Fruit fly (Drosophila melanogaster) whole organism, prepupa: Measurements from ENCODE around the gene Prx5.

Experiments
- Blimp-1 ChIP-seq: fragments of 200-800 bp; sonication (Bioruptor generic); optimal IDR thresholded peaks from 3 replicates; lab custom pipeline; 2017; ENCODE audit warnings: missing biosample characterization, missing genetic modification characterization, mild to moderate bottlenecking, moderate library complexity, missing genetic modification reagents
- CG10631 ChIP-seq: fragments of 200-800 bp; sonication (Bioruptor generic); optimal IDR thresholded peaks from 2 replicates; lab custom pipeline; 2016; ENCODE audit warnings: missing biosample characterization, missing genetic modification characterization
- CG11294 ChIP-seq: fragments of 200-800 bp; sonication (Bioruptor generic); IDR thresholded peaks from 2 replicates; pipeline ENCODE4 v1.3.6; 2022; ENCODE audit warnings: missing biosample characterization, missing genetic modification characterization
- CG11762 ChIP-seq: fragments of 200-800 bp; sonication (Bioruptor generic); optimal IDR thresholded peaks from 3 replicates; lab custom pipeline; 2016; ENCODE audit warnings: missing biosample characterization, missing genetic modification characterization; ENCODE audit not compliant: insufficient read depth
- CG11902 ChIP-seq: fragments of 200-800 bp; sonication (Bioruptor generic); optimal IDR thresholded peaks from 3 replicates; lab custom pipeline; 2016; ENCODE audit warnings: missing biosample characterization, missing genetic modification characterization
- CG15336 ChIP-seq: fragments of 200-800 bp; sonication (Bioruptor generic); IDR thresholded peaks from 2 replicates; pipeline ENCODE4 v1.3.6; 2022; ENCODE audit warnings: missing biosample characterization, missing genetic modification characterization
- CG16779 ChIP-seq: fragments of 200-800 bp; sonication (Bioruptor generic); optimal IDR thresholded peaks from 3 replicates; lab custom pipeline; 2017; ENCODE audit warnings: missing biosample characterization, mild to moderate bottlenecking, missing genetic modification characterization
- CG3032 ChIP-seq: fragments of 200-800 bp; optimal IDR thresholded peaks from 2 replicates; lab custom pipeline; 2019; ENCODE audit warnings: missing biosample characterization, mild to moderate bottlenecking, missing genetic modification characterization, moderate library complexity
- CG31627 ChIP-seq: fragments of 200-800 bp; sonication (Bioruptor generic); optimal IDR thresholded peaks from 3 replicates; lab custom pipeline; 2016; ENCODE audit warnings: missing biosample characterization, missing genetic modification characterization
- CG32006 ChIP-seq: fragments of 200-800 bp; sonication (Bioruptor generic); optimal IDR thresholded peaks from 3 replicates; lab custom pipeline; 2017; ENCODE audit warnings: missing biosample characterization, mild to moderate bottlenecking, missing genetic modification characterization
- CG34406 ChIP-seq: fragments of 200-800 bp; sonication (Bioruptor generic); optimal IDR thresholded peaks from 3 replicates; lab custom pipeline; 2016; ENCODE audit warnings: missing biosample characterization, missing genetic modification characterization
- CG3919 ChIP-seq: fragments of 200-800 bp; sonication (Bioruptor generic); optimal IDR thresholded peaks from 3 replicates; lab custom pipeline; 2016; ENCODE audit warnings: missing biosample characterization, missing genetic modification characterization
- CG6163 ChIP-seq: fragments of 200-800 bp; sonication (Bioruptor generic); IDR thresholded peaks from 3 replicates; pipeline ENCODE4 v1.3.6; 2022; ENCODE audit warnings: missing biosample characterization, missing genetic modification characterization
- CG6276 ChIP-seq: fragments of 200-800 bp; sonication (Bioruptor generic); optimal IDR thresholded peaks from 2 replicates; lab custom pipeline; 2017; ENCODE audit warnings: missing biosample characterization, mild to moderate bottlenecking, missing genetic modification characterization
- CG6808 ChIP-seq: fragments of 200-800 bp; sonication (Bioruptor generic); optimal IDR thresholded peaks from 3 replicates; lab custom pipeline; 2017; ENCODE audit warnings: missing biosample characterization, missing genetic modification characterization, mild to moderate bottlenecking, moderate library complexity, missing genetic modification reagents
- CG8119 ChIP-seq: fragments of 200-800 bp; sonication (Bioruptor generic); IDR thresholded peaks from 3 replicates; pipeline ENCODE4 v1.3.6; 2022; ENCODE audit warnings: missing biosample characterization, missing genetic modification characterization
- CG8319 ChIP-seq: fragments of 200-800 bp; sonication (Bioruptor generic); optimal IDR thresholded peaks from 3 replicates; lab custom pipeline; 2016; ENCODE audit warnings: missing biosample characterization, missing genetic modification characterization
- CG9139 ChIP-seq: fragments of 200-800 bp; sonication (Bioruptor generic); optimal IDR thresholded peaks from 3 replicates; lab custom pipeline; 2017; ENCODE audit warnings: missing biosample characterization, mild to moderate bottlenecking, missing genetic modification characterization
- Eip75B ChIP-seq: fragments of 200-800 bp; sonication (Bioruptor generic); optimal IDR thresholded peaks from 3 replicates; lab custom pipeline; 2016; ENCODE audit warnings: missing biosample characterization, missing genetic modification characterization
- Eip78C ChIP-seq: fragments of 200-800 bp; sonication (Bioruptor generic); peaks from one replicate; lab custom pipeline; 2016; ENCODE audit warnings: missing biosample characterization, missing genetic modification characterization
- Eip93F ChIP-seq: fragments of 200-800 bp; sonication (Bioruptor generic); optimal IDR thresholded peaks from 2 replicates; lab custom pipeline; 2016; ENCODE audit warnings: missing biosample characterization, mild to moderate bottlenecking, missing genetic modification characterization
- Ets21C ChIP-seq: fragments of 200-800 bp; sonication (Bioruptor generic); optimal IDR thresholded peaks from 3 replicates; lab custom pipeline; 2016; ENCODE audit warnings: missing biosample characterization, missing genetic modification characterization
- Ets96B ChIP-seq: fragments of 200-800 bp; optimal IDR thresholded peaks from 2 replicates; lab custom pipeline; 2019; ENCODE audit warnings: missing biosample characterization, mild to moderate bottlenecking, missing genetic modification characterization, moderate library complexity
- Gug ChIP-seq: fragments of 200-800 bp; sonication (Bioruptor generic); IDR thresholded peaks from 2 replicates; pipeline ENCODE4 v1.3.6; 2022; ENCODE audit warnings: missing biosample characterization, missing genetic modification characterization
- Hr38 ChIP-seq: sonication (Bioruptor generic); optimal IDR thresholded peaks from 2 replicates; lab custom pipeline; 2016; ENCODE audit warnings: missing biosample characterization, missing genetic modification characterization
- Hr39 ChIP-seq: fragments of 200-800 bp; sonication (Bioruptor generic); optimal IDR thresholded peaks from 2 replicates; lab custom pipeline; 2016; ENCODE audit warnings: missing biosample characterization, missing genetic modification characterization
- Hr4 ChIP-seq: fragments of 200-800 bp; sonication (Bioruptor generic); optimal IDR thresholded peaks from 3 replicates; lab custom pipeline; 2016; ENCODE audit warnings: missing biosample characterization, missing genetic modification characterization
- Lpt ChIP-seq: fragments of 200-800 bp; sonication (Bioruptor generic); optimal IDR thresholded peaks from 3 replicates; lab custom pipeline; 2016; ENCODE audit warnings: missing biosample characterization, missing genetic modification characterization
- Met ChIP-seq: fragments of 200-800 bp; sonication (Bioruptor generic); optimal IDR thresholded peaks from 3 replicates; lab custom pipeline; 2016; ENCODE audit warnings: missing biosample characterization, missing genetic modification characterization
- OdsH ChIP-seq: fragments of 200-800 bp; sonication (Bioruptor generic); optimal IDR thresholded peaks from 3 replicates; lab custom pipeline; 2016; ENCODE audit warnings: missing biosample characterization, missing genetic modification characterization
- Smox ChIP-seq: fragments of 200-800 bp; sonication (Bioruptor generic); optimal IDR thresholded peaks from 3 replicates; lab custom pipeline; 2016; ENCODE audit warnings: missing biosample characterization, missing genetic modification characterization
- Sox102F ChIP-seq: fragments of 200-800 bp; sonication (Bioruptor generic); optimal IDR thresholded peaks from 2 replicates; lab custom pipeline; 2016; ENCODE audit warnings: missing biosample characterization, mild to moderate bottlenecking, missing genetic modification characterization
- Sox14 ChIP-seq: fragments of 200-800 bp; sonication (Bioruptor generic); optimal IDR thresholded peaks from 3 replicates; lab custom pipeline; 2016; ENCODE audit warnings: missing biosample characterization, missing genetic modification characterization
- achi ChIP-seq: fragments of 200-800 bp; sonication (Bioruptor generic); optimal IDR thresholded peaks from 3 replicates; lab custom pipeline; 2016; ENCODE audit warnings: missing biosample characterization, missing genetic modification characterization
- dac ChIP-seq: fragments of 200-800 bp; sonication (Bioruptor generic); optimal IDR thresholded peaks from 2 replicates; lab custom pipeline; 2017; ENCODE audit warnings: missing biosample characterization, mild to moderate bottlenecking, missing genetic modification characterization
- dsx ChIP-seq: fragments of 200-800 bp; optimal IDR thresholded peaks from 3 replicates; lab custom pipeline; 2019; ENCODE audit warnings: missing biosample characterization, mild to moderate bottlenecking, missing genetic modification characterization, moderate library complexity; ENCODE audit not compliant: poor library complexity, severe bottlenecking
- eg ChIP-seq: fragments of 200-800 bp; sonication (Bioruptor generic); IDR thresholded peaks from 3 replicates; pipeline ENCODE4 v1.3.6; 2022; ENCODE audit warnings: missing biosample characterization, missing genetic modification characterization
- esn ChIP-seq: fragments of 200-800 bp; sonication (Bioruptor generic); optimal IDR thresholded peaks from 2 replicates; lab custom pipeline; 2016; ENCODE audit warnings: missing biosample characterization, mild to moderate bottlenecking, missing genetic modification characterization, moderate library complexity
- net ChIP-seq: fragments of 200-800 bp; sonication (Bioruptor generic); optimal IDR thresholded peaks from 3 replicates; lab custom pipeline; 2016; ENCODE audit warnings: missing biosample characterization, missing genetic modification characterization
- pdm3 ChIP-seq: fragments of 200-800 bp; sonication (Bioruptor generic); optimal IDR thresholded peaks from 3 replicates; lab custom pipeline; 2016; ENCODE audit warnings: missing biosample characterization, missing genetic modification characterization
- spab ChIP-seq: fragments of 200-800 bp; sonication (Bioruptor generic); optimal IDR thresholded peaks from 2 replicates; lab custom pipeline; 2017; ENCODE audit warnings: missing biosample characterization, mild to moderate bottlenecking, missing genetic modification characterization, missing genetic modification reagents
- ss ChIP-seq, 2 experiments: fragments of 200-800 bp; sonication (Bioruptor generic); optimal IDR thresholded peaks; 2 replicates in 1 of 2; 3 replicates in 1 of 2; lab custom pipeline; 2017 to 2018; ENCODE audit warnings: mild to moderate bottlenecking in 2 of 2, missing biosample characterization in 2 of 2, missing genetic modification characterization in 2 of 2, moderate library complexity in 1 of 2
- topi ChIP-seq: fragments of 200-800 bp; sonication (Bioruptor generic); optimal IDR thresholded peaks from 3 replicates; lab custom pipeline; 2016; ENCODE audit warnings: missing biosample characterization, missing genetic modification characterization
- vri ChIP-seq: fragments of 200-800 bp; sonication (Bioruptor generic); optimal IDR thresholded peaks from 3 replicates; lab custom pipeline; 2016; ENCODE audit warnings: missing biosample characterization, mild to moderate bottlenecking, missing genetic modification characterization

Prx5 gene

dm6 chr3R:18157459-18157858 is 9.6 kb downstream of the Prx5 start (continued):
- TF ChIP-seq Gug (GFP tag; lab: Robert Waterston, UW) (no peak), Eip75B (GFP tag; lab: Kevin White, UChicago) (peak; percentile 30), CG3032 (tag; lab: Kevin White, UChicago) (peak; percentile 77), CG6163 (GFP tag; lab: Robert Waterston, UW) (no peak), Blimp-1 (GFP tag; lab: Kevin White, UChicago) (no peak), CG8319 (GFP tag; lab: Kevin White, UChicago) (no peak), dac (GFP tag; lab: Kevin White, UChicago) (no peak), topi (GFP tag; lab: Kevin White, UChicago) (peak; percentile 67), CG10631 (GFP tag; lab: Kevin White, UChicago) (peak; percentile 36), pdm3 (GFP tag; lab: Kevin White, UChicago) (peak; percentile 55), CG15336 (GFP tag; lab: Robert Waterston, UW) (no peak), CG6808 (GFP tag; lab: Kevin White, UChicago) (no peak), Hr38 (no peak), CG8119 (GFP tag; lab: Robert Waterston, UW) (no peak), CG31627 (GFP tag; lab: Kevin White, UChicago) (peak; percentile 50), Smox (GFP tag; lab: Kevin White, UChicago) (peak; percentile 59), CG16779 (tag; lab: Kevin White, UChicago) (no peak), esn (GFP tag; lab: Kevin White, UChicago) (peak; percentile 74), Lpt (no peak), Eip78C (GFP tag; lab: Kevin White, UChicago) (peak; percentile 89), CG11902 (GFP tag; lab: Kevin White, UChicago) (peak; percentile 32), Ets21C (GFP tag; lab: Kevin White, UChicago) (peak; percentile 27), CG11294 (GFP tag; lab: Robert Waterston, UW) (no peak), Ets96B (tag; lab: Kevin White, UChicago) (peak; percentile 26), CG34406 (GFP tag; lab: Kevin White, UChicago) (peak; percentile 55), Hr39 (GFP tag; lab: Kevin White, UChicago) (peak; percentile 47), net (GFP tag; lab: Kevin White, UChicago) (peak; percentile 20), CG9139 (GFP tag; lab: Kevin White, UChicago) (no peak), CG3919 (peak; percentile 33), OdsH (GFP tag; lab: Kevin White, UChicago) (peak; percentile 49), Met (GFP tag; lab: Kevin White, UChicago) (peak; percentile 64), dsx (GFP tag; lab: Kevin White, UChicago) (no peak), Sox102F (peak; percentile 31), CG11762 (no peak), spab (GFP tag; lab: Kevin White, UChicago) (peak; percentile 13), CG32006 (GFP tag; lab: Kevin White, UChicago) (peak; percentile 45), eg (GFP tag; lab: Robert Waterston, UW) (no peak), vri (no peak), Hr4 (GFP tag; lab: Kevin White, UChicago) (no peak), achi (peak; percentile 40)

DNA sequence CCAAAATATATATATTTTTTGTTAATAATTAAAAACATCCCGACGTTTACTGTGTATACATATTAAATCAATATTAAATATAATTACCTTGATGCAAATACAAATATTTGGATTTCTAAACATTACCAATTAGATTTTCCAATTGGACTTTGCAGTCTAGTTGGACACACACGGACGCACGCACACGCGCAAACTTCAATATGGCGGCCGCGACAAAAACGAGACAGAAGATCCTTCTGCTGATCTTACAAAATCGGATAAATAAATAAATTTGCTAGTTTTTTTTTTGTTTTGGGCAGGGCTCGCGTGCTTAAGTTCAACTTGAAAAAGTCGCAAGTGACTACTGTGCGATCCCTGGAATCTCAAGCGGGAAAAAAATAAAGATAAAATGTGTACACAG is 10.5 kb downstream of the Prx5 start:
- TF ChIP-seq Hr4 (GFP tag; lab: Kevin White, UChicago) (no peak), Gug (GFP tag; lab: Robert Waterston, UW) (no peak), ss (GFP tag; optimal IDR thresholded peaks at IDR 0.05; lab: Kevin White, UChicago) (no peak), dsx (GFP tag; lab: Kevin White, UChicago) (no peak), Met (GFP tag; lab: Kevin White, UChicago) (no peak), Sox14 (no peak), CG6276 (GFP tag; lab: Kevin White, UChicago) (no peak), Eip93F (GFP tag; lab: Kevin White, UChicago) (no peak), CG15336 (GFP tag; lab: Robert Waterston, UW) (no peak), CG10631 (GFP tag; lab: Kevin White, UChicago) (no peak), OdsH (GFP tag; lab: Kevin White, UChicago) (no peak), spab (GFP tag; lab: Kevin White, UChicago) (no peak), achi (no peak), CG6808 (GFP tag; lab: Kevin White, UChicago) (no peak), Hr39 (GFP tag; lab: Kevin White, UChicago) (no peak)
